Fruit fly (Drosophila melanogaster) whole organism, wandering third instar larva: ENCODE measurements around the gene LManI.

Experiments
- Abd-B ChIP-seq: fragments of >200 bp; optimal IDR thresholded peaks from 2 replicates; lab custom pipeline; 2017; ENCODE audit warnings: missing biosample characterization, missing genetic modification characterization
- CG32264 ChIP-seq: fragments of 200-800 bp; sonication (Bioruptor generic); optimal IDR thresholded peaks from 2 replicates; lab custom pipeline; 2016; ENCODE audit warnings: missing biosample characterization, missing genetic modification characterization
- CG9705 ChIP-seq: fragments of 200-800 bp; sonication (Bioruptor generic); optimal IDR thresholded peaks from 2 replicates; lab custom pipeline; 2018; ENCODE audit warnings: missing biosample characterization, mild to moderate bottlenecking, missing genetic modification characterization
- CrebA ChIP-seq: fragments of 200-800 bp; sonication (Bioruptor generic); optimal IDR thresholded peaks from 2 replicates; lab custom pipeline; 2016; ENCODE audit warnings: missing biosample characterization, mild to moderate bottlenecking, missing genetic modification characterization, borderline replicate concordance
- Dfd ChIP-seq: fragments of >200 bp; optimal IDR thresholded peaks from 2 replicates; lab custom pipeline; 2017; ENCODE audit warnings: missing biosample characterization, missing genetic modification characterization
- Dif ChIP-seq: fragments of 200-275, 200-300 bp; sonication (Bioruptor generic); optimal IDR thresholded peaks from 2 replicates; lab custom pipeline; 2018; ENCODE audit warnings: missing biosample characterization, missing genetic modification characterization; ENCODE audit not compliant: partially characterized antibody
- GATAd ChIP-seq: sonication (Bioruptor generic); optimal IDR thresholded peaks from 2 replicates; lab custom pipeline; 2016; ENCODE audit warnings: missing biosample characterization, missing genetic modification characterization
- HLH106 ChIP-seq: fragments of 200-800 bp; optimal IDR thresholded peaks from 3 replicates; lab custom pipeline; 2019; ENCODE audit warnings: missing biosample characterization, mild to moderate bottlenecking, missing genetic modification characterization, moderate library complexity
- Hnf4 ChIP-seq: fragments of 200-800 bp; sonication (Bioruptor generic); optimal IDR thresholded peaks from 2 replicates; lab custom pipeline; 2016; ENCODE audit warnings: missing biosample characterization, mild to moderate bottlenecking, missing genetic modification characterization
- Hr78 ChIP-seq: fragments of >200 bp; optimal IDR thresholded peaks from 2 replicates; lab custom pipeline; 2017; ENCODE audit warnings: missing biosample characterization, missing genetic modification characterization
- Hr83 ChIP-seq: fragments of 200-300 bp; sonication (Bioruptor generic); optimal IDR thresholded peaks from 2 replicates; lab custom pipeline; 2016; ENCODE audit warnings: missing biosample characterization, mild to moderate bottlenecking, missing genetic modification characterization, moderate library complexity; ENCODE audit not compliant: poor library complexity, severe bottlenecking
- Jra ChIP-seq: sonication (Bioruptor generic); optimal IDR thresholded peaks from 2 replicates; lab custom pipeline; 2016; ENCODE audit warnings: missing biosample characterization, missing genetic modification characterization
- Mio ChIP-seq: sonication (Bioruptor generic); optimal IDR thresholded peaks from 2 replicates; lab custom pipeline; 2016; ENCODE audit warnings: missing biosample characterization, missing genetic modification characterization
- Myc ChIP-seq: fragments of >200 bp; optimal IDR thresholded peaks from 2 replicates; lab custom pipeline; 2017
- N ChIP-seq: fragments of >200 bp; optimal IDR thresholded peaks from 2 replicates; lab custom pipeline; 2018; ENCODE audit warnings: missing biosample characterization, missing external identifiers, missing genetic modification characterization
- OdsH ChIP-seq: fragments of 200-800 bp; sonication (Bioruptor generic); optimal IDR thresholded peaks from 2 replicates; lab custom pipeline; 2016; ENCODE audit warnings: missing biosample characterization, mild to moderate bottlenecking, missing genetic modification characterization
- Rel ChIP-seq, 2 experiments: fragments of 200-800 bp; sonication (Bioruptor generic) in 1 of 2; optimal IDR thresholded peaks; 2 replicates in 1 of 2; 3 replicates in 1 of 2; lab custom pipeline; 2016 to 2019; ENCODE audit warnings: mild to moderate bottlenecking in 2 of 2, missing biosample characterization in 2 of 2, missing genetic modification characterization in 2 of 2, moderate library complexity in 1 of 2
- Sp1 ChIP-seq: fragments of 200-800 bp; sonication (Bioruptor generic); optimal IDR thresholded peaks from 3 replicates; lab custom pipeline; 2019; ENCODE audit warnings: missing biosample characterization, mild to moderate bottlenecking, missing genetic modification characterization, moderate library complexity
- Vsx2 ChIP-seq: fragments of 200-300, 225-300 bp; sonication (Bioruptor generic); optimal IDR thresholded peaks from 2 replicates; lab custom pipeline; 2018; ENCODE audit warnings: missing biosample characterization, missing genetic modification characterization; ENCODE audit not compliant: partially characterized antibody
- br ChIP-seq: fragments of 200-800 bp; sonication (Bioruptor generic); optimal IDR thresholded peaks from 2 replicates; lab custom pipeline; 2016; ENCODE audit warnings: missing biosample characterization, missing genetic modification characterization
- brk ChIP-seq: fragments of 200-800 bp; sonication (Bioruptor generic); optimal IDR thresholded peaks from 2 replicates; lab custom pipeline; 2016; ENCODE audit warnings: missing biosample characterization, mild to moderate bottlenecking, missing genetic modification characterization
- dl ChIP-seq, 2 experiments: fragments of 175-275, 200-275 bp in 1 of 2; fragments of 200-275 bp in 1 of 2; sonication (Bioruptor generic); optimal IDR thresholded peaks; lab custom pipeline; 2018; ENCODE audit warnings: mild to moderate bottlenecking in 2 of 2, missing biosample characterization in 2 of 2, missing genetic modification characterization in 2 of 2, moderate library complexity in 2 of 2; ENCODE audit not compliant: partially characterized antibody in 2 of 2, insufficient read depth in 1 of 2
- dmrt93B ChIP-seq: fragments of 200-800 bp; sonication (Bioruptor generic); optimal IDR thresholded peaks from 2 replicates; lab custom pipeline; 2018; ENCODE audit warnings: missing biosample characterization, mild to moderate bottlenecking, missing genetic modification characterization
- dsf ChIP-seq: sonication (Bioruptor generic); optimal IDR thresholded peaks from 2 replicates; lab custom pipeline; 2016; ENCODE audit warnings: missing biosample characterization, missing genetic modification characterization, borderline replicate concordance
- ey ChIP-seq: fragments of 200-800 bp; sonication (Bioruptor generic); optimal IDR thresholded peaks from 2 replicates; lab custom pipeline; 2016; ENCODE audit warnings: missing biosample characterization, missing genetic modification characterization
- foxo ChIP-seq, 2 experiments: fragments of 200-800 bp; sonication (Bioruptor generic); optimal IDR thresholded peaks; 2 replicates in 1 of 2; 3 replicates in 1 of 2; lab custom pipeline; 2016 to 2017; ENCODE audit warnings: missing biosample characterization in 2 of 2, missing genetic modification characterization in 2 of 2
- fru ChIP-seq: fragments of 200-800 bp; sonication (Bioruptor generic); optimal IDR thresholded peaks from 3 replicates; lab custom pipeline; 2016; ENCODE audit warnings: missing biosample characterization, mild to moderate bottlenecking, missing genetic modification characterization
- h ChIP-seq: fragments of 200-800 bp; sonication (Bioruptor generic); optimal IDR thresholded peaks from 3 replicates; lab custom pipeline; 2016; ENCODE audit warnings: missing biosample characterization, mild to moderate bottlenecking, missing genetic modification characterization
- jim ChIP-seq: fragments of 175-275, 200-325 bp; sonication (Bioruptor generic); optimal IDR thresholded peaks from 2 replicates; lab custom pipeline; 2016; ENCODE audit warnings: missing biosample characterization, mild to moderate bottlenecking, missing genetic modification characterization
- lola ChIP-seq: fragments of >200 bp; optimal IDR thresholded peaks from 2 replicates; lab custom pipeline; 2017; ENCODE audit warnings: missing biosample characterization, missing genetic modification characterization
- pan ChIP-seq: fragments of >200 bp; optimal IDR thresholded peaks from 2 replicates; lab custom pipeline; 2017
- psq ChIP-seq: fragments of 200-800 bp; sonication (Bioruptor generic); optimal IDR thresholded peaks from 3 replicates; lab custom pipeline; 2017; ENCODE audit warnings: missing biosample characterization, mild to moderate bottlenecking, missing genetic modification characterization, moderate library complexity
- rgr ChIP-seq: fragments of 200-800 bp; sonication (Bioruptor generic); optimal IDR thresholded peaks from 3 replicates; lab custom pipeline; 2016; ENCODE audit warnings: missing biosample characterization, mild to moderate bottlenecking, missing genetic modification characterization
- sage ChIP-seq: fragments of 200-800 bp; sonication (Bioruptor generic); optimal IDR thresholded peaks from 2 replicates; lab custom pipeline; 2016; ENCODE audit warnings: missing biosample characterization, mild to moderate bottlenecking, missing genetic modification characterization
- sv ChIP-seq: fragments of 200-800 bp; sonication (Bioruptor generic); optimal IDR thresholded peaks from 3 replicates; lab custom pipeline; 2016; ENCODE audit warnings: missing biosample characterization, missing genetic modification characterization
- tai ChIP-seq: sonication (Bioruptor generic); optimal IDR thresholded peaks from 2 replicates; lab custom pipeline; 2016; ENCODE audit warnings: missing biosample characterization, missing genetic modification characterization
- usp ChIP-seq: fragments of >200 bp; optimal IDR thresholded peaks from 2 replicates; lab custom pipeline; 2017; ENCODE audit warnings: missing biosample characterization, missing genetic modification characterization
- woc ChIP-seq: sonication (Bioruptor generic); optimal IDR thresholded peaks from 2 replicates; lab custom pipeline; 2016; ENCODE audit warnings: missing biosample characterization, mild to moderate bottlenecking, missing genetic modification characterization

The LManI gene

dm6 chr2L:10437317-10437716, 19.7 kb downstream of the LManI start, which contains the start of gene STUB1:
STUB1 (plus strand) TSS chr2L:10437548.
- TF ChIP-seq Hnf4 (GFP tag; lab: Kevin White, UChicago) (peak; percentile 70), woc (GFP tag; lab: Kevin White, UChicago) (peak; percentile 17), Dif (GFP tag; lab: Kevin White, UChicago) (no peak), OdsH (GFP tag; lab: Kevin White, UChicago) (no peak), pan (no peak), Jra (GFP tag; lab: Kevin White, UChicago) (peak; percentile 55), Hr83 (GFP tag; lab: Kevin White, UChicago) (peak; percentile 59), Mio (GFP tag; lab: Kevin White, UChicago) (no peak), CG9705 (GFP tag; lab: Kevin White, UChicago) (no peak), lola (GFP tag; lab: Kevin White, UChicago) (no peak), CG32264 (no peak), HLH106 (tag; lab: Kevin White, UChicago) (no peak)

- TF ChIP-seq OdsH (GFP tag; lab: Kevin White, UChicago) (no peak), Dif (GFP tag; lab: Kevin White, UChicago) (no peak), psq (no peak), Hr83 (GFP tag; lab: Kevin White, UChicago) (no peak), dmrt93B (GFP tag; lab: Kevin White, UChicago) (no peak), sv (GFP tag; lab: Kevin White, UChicago) (no peak), woc (GFP tag; lab: Kevin White, UChicago) (no peak), GATAd (GFP tag; lab: Kevin White, UChicago) (no peak), CrebA (no peak), lola (GFP tag; lab: Kevin White, UChicago) (no peak), ey (no peak), dl (GFP tag; optimal IDR thresholded peaks at IDR 0.05; lab: Kevin White, UChicago; ENCODE audit: insufficient read depth in 1 of 2, partially characterized antibody in 2 of 2) (no peak), Jra (GFP tag; lab: Kevin White, UChicago) (no peak), jim (GFP tag; lab: Kevin White, UChicago) (no peak), Dfd (GFP tag; lab: Kevin White, UChicago) (no peak), foxo (GFP tag; optimal IDR thresholded peaks at IDR 0.05; lab: Kevin White, UChicago) (no peak), fru (GFP tag; lab: Kevin White, UChicago) (no peak), CG32264 (no peak), pan (no peak), sage (GFP tag; lab: Kevin White, UChicago) (no peak)
Measured at dm6 chr2L:10435606-10436160, 21.4 kb downstream of the LManI start, which contains the start of the genes TBC1D16 and holn1. TBC1D16 (minus strand) TSS chr2L:10435656. holn1 (plus strand) TSS chr2L:10435995.

- TF ChIP-seq Vsx2 (GFP tag; lab: Kevin White, UChicago) = no peak
- no peak for TF ChIP-seq lola (GFP tag; lab: Kevin White, UChicago)
- TF ChIP-seq usp (GFP tag; lab: Kevin White, UChicago) = no peak
- TF ChIP-seq OdsH (GFP tag; lab: Kevin White, UChicago) = peak; percentile 69
- TF ChIP-seq rgr (GFP tag; lab: Kevin White, UChicago) = peak; percentile 72
- TF ChIP-seq br (GFP tag; lab: Kevin White, UChicago) = no peak
- TF ChIP-seq fru (GFP tag; lab: Kevin White, UChicago) = no peak
- no peak for TF ChIP-seq Hr78 (GFP tag; lab: Kevin White, UChicago)
- TF ChIP-seq CrebA = no peak
- no peak for TF ChIP-seq Sp1 (GFP tag; lab: Kevin White, UChicago)
- TF ChIP-seq woc (GFP tag; lab: Kevin White, UChicago) = peak; percentile 86
- no peak for TF ChIP-seq Abd-B
- TF ChIP-seq h (GFP tag; lab: Kevin White, UChicago) = no peak
- peak; percentile 50 for TF ChIP-seq dsf (GFP tag; lab: Kevin White, UChicago)
- peak; percentile 79 for TF ChIP-seq Hnf4 (GFP tag; lab: Kevin White, UChicago)
- TF ChIP-seq Dif (GFP tag; lab: Kevin White, UChicago) = no peak
- no peak for TF ChIP-seq pan
- no peak for TF ChIP-seq CG32264
- TF ChIP-seq Mio (GFP tag; lab: Kevin White, UChicago) = no peak
- peak; percentile 94 for TF ChIP-seq Hr83 (GFP tag; lab: Kevin White, UChicago)
- peak; percentile 60 for TF ChIP-seq CG9705 (GFP tag; lab: Kevin White, UChicago)
- peak; percentile 70 for TF ChIP-seq ey
- no peak for TF ChIP-seq tai (GFP tag; lab: Kevin White, UChicago)
- no peak for TF ChIP-seq Myc
- no peak for TF ChIP-seq brk (GFP tag; lab: Kevin White, UChicago)
- peak; percentile 63 for TF ChIP-seq sv (GFP tag; lab: Kevin White, UChicago)
- TF ChIP-seq Rel (GFP tag; optimal IDR thresholded peaks at IDR 0.05; lab: Kevin White, UChicago) = no peak
- no peak for TF ChIP-seq Rel (tag; optimal IDR thresholded peaks at IDR 0.05; lab: Kevin White, UChicago)
- TF ChIP-seq psq = peak; percentile 62
- no peak for TF ChIP-seq dmrt93B (GFP tag; lab: Kevin White, UChicago)
- peak; percentile 13 for TF ChIP-seq jim (GFP tag; lab: Kevin White, UChicago)
- peak; percentile 66 for TF ChIP-seq Jra (GFP tag; lab: Kevin White, UChicago)
- TF ChIP-seq GATAd (GFP tag; lab: Kevin White, UChicago) = no peak
- no peak for TF ChIP-seq sage (GFP tag; lab: Kevin White, UChicago)
- TF ChIP-seq Dfd (GFP tag; lab: Kevin White, UChicago) = no peak
- TF ChIP-seq foxo (GFP tag; optimal IDR thresholded peaks at IDR 0.05; lab: Kevin White, UChicago) = no peak
- no peak for TF ChIP-seq N (GFP tag; lab: Kevin White, UChicago)
- no peak for TF ChIP-seq dl (GFP tag; optimal IDR thresholded peaks at IDR 0.05; lab: Kevin White, UChicago; ENCODE audit: insufficient read depth in 1 of 2, partially characterized antibody in 2 of 2)
- peak; percentile 65 for TF ChIP-seq HLH106 (tag; lab: Kevin White, UChicago)
Measured at dm6 chr2L:10430802-10431476, 26.1 kb downstream of the LManI start, which contains the start of the genes Bug22 and TfIIB. Bug22 (minus strand) TSS chr2L:10430918. TfIIB (plus strand) TSS chr2L:10431338.
